Fruit fly (Drosophila melanogaster) whole organism: ENCODE results near the gene CG44532.

Source experiments
- CG8478 ChIP-seq: fragments of >200 bp; optimal IDR thresholded peaks from 2 replicates; lab custom pipeline; 2018; ENCODE audit warnings: inconsistent platforms
- Dll ChIP-seq: fragments of >200 bp; optimal IDR thresholded peaks from 2 replicates; lab custom pipeline; 2017
- EcR ChIP-seq, 2 experiments: fragments of >200 bp; optimal IDR thresholded peaks; 2 replicates each; lab custom pipeline; 2017; ENCODE audit warnings: missing biosample characterization in 2 of 2, missing genetic modification characterization in 2 of 2, missing genetic modification reagents in 2 of 2
- pan ChIP-seq: fragments of >200 bp; optimal IDR thresholded peaks from 2 replicates; lab custom pipeline; 2017
- psq ChIP-seq: fragments of >200 bp; optimal IDR thresholded peaks from 2 replicates; lab custom pipeline; 2017
- usp ChIP-seq: fragments of >200 bp; optimal IDR thresholded peaks from 2 replicates; lab custom pipeline; 2017; ENCODE audit warnings: missing biosample characterization, missing genetic modification characterization, mixed read lengths

dm6 chrX:9130243-9130642 lies 31.6 kb upstream of the CG44532 start:
- TF ChIP-seq psq (lab: Kevin White, UChicago) (no peak), usp (GFP tag; lab: Kevin White, UChicago) (no peak), pan (lab: Kevin White, UChicago) (no peak), Dll (lab: Kevin White, UChicago) (no peak), CG8478 (lab: Kevin White, UChicago) (no peak), EcR (GFP tag; optimal IDR thresholded peaks at IDR 0.05; lab: Kevin White, UChicago) (no peak)
